Worm (Caenorhabditis elegans) whole organism, L3 larva: ENCODE results near the gene F54C8.7.

Experiments used
- R02D3.7 ChIP-seq: fragments of 150-350 bp; optimal IDR thresholded peaks from 2 replicates; lab custom pipeline; 2014; ENCODE audit warnings: missing biosample characterization, missing genetic modification characterization
- ZK546.5 ChIP-seq: sonication (generic microtip); optimal IDR thresholded peaks from 2 replicates; lab custom pipeline; 2017; ENCODE audit warnings: missing biosample characterization, missing genetic modification characterization
- ama-1 ChIP-seq: fragments of 150-350 bp; optimal IDR thresholded peaks from 2 replicates; lab custom pipeline; 2018
- ceh-16 ChIP-seq: sonication (generic microtip); optimal IDR thresholded peaks from 2 replicates; lab custom pipeline; 2017; ENCODE audit warnings: missing biosample characterization, missing genetic modification characterization
- ceh-28 ChIP-seq: fragments of 150-350 bp; optimal IDR thresholded peaks from 2 replicates; lab custom pipeline; 2014; ENCODE audit warnings: missing biosample characterization, missing genetic modification reagents, missing genetic modification characterization
- ceh-9 ChIP-seq: sonication (generic microtip); optimal IDR thresholded peaks from 2 replicates; lab custom pipeline; 2018; ENCODE audit warnings: missing biosample characterization, missing genetic modification characterization
- daf-12 ChIP-seq: fragments of 150-350 bp; optimal IDR thresholded peaks from 2 replicates; lab custom pipeline; 2014; ENCODE audit warnings: missing biosample characterization, missing genetic modification reagents, missing genetic modification characterization
- egl-27 ChIP-seq: sonication (generic microtip); optimal IDR thresholded peaks from 4 replicates; lab custom pipeline; 2017; ENCODE audit warnings: missing biosample characterization, missing genetic modification reagents, missing genetic modification characterization
- egl-5 ChIP-seq: fragments of 150-350 bp; optimal IDR thresholded peaks from 2 replicates; lab custom pipeline; 2017; ENCODE audit warnings: missing biosample characterization, missing genetic modification reagents, missing genetic modification characterization, inconsistent platforms
- elt-1 ChIP-seq: fragments of 150-350 bp; optimal IDR thresholded peaks from 2 replicates; lab custom pipeline; 2014; ENCODE audit warnings: missing biosample characterization, missing genetic modification characterization
- elt-2 ChIP-seq: sonication (generic microtip); optimal IDR thresholded peaks from 2 replicates; lab custom pipeline; 2016; ENCODE audit warnings: missing genetic modification reagents, mild to moderate bottlenecking, missing genetic modification characterization, missing compliant biosample characterization
- elt-3 ChIP-seq, 3 experiments: fragments of 150-350 bp in 1 of 3; sonication (generic microtip) in 2 of 3; optimal IDR thresholded peaks; 2 replicates in 2 of 3; 4 replicates in 1 of 3; lab custom pipeline; 2014 to 2017; ENCODE audit warnings: missing biosample characterization in 3 of 3, missing genetic modification characterization in 3 of 3
- fos-1 ChIP-seq: fragments of 150-350 bp; optimal IDR thresholded peaks from 2 replicates; lab custom pipeline; 2014; ENCODE audit warnings: missing biosample characterization, missing genetic modification characterization
- jun-1 ChIP-seq: fragments of 150-350 bp; optimal IDR thresholded peaks from 2 replicates; lab custom pipeline; 2014; ENCODE audit warnings: missing biosample characterization, missing genetic modification reagents, missing genetic modification characterization
- lin-15B ChIP-seq: fragments of 150-350 bp; optimal IDR thresholded peaks from 2 replicates; lab custom pipeline; 2014; ENCODE audit warnings: missing biosample characterization, missing genetic modification characterization
- lin-39 ChIP-seq: fragments of 150-350 bp; optimal IDR thresholded peaks from 2 replicates; lab custom pipeline; 2018; ENCODE audit warnings: missing biosample characterization, missing genetic modification reagents, missing genetic modification characterization
- lsy-12 ChIP-seq: sonication (generic microtip); optimal IDR thresholded peaks from 2 replicates; lab custom pipeline; 2016; ENCODE audit warnings: mild to moderate bottlenecking, missing genetic modification characterization, missing compliant biosample characterization
- mdl-1 ChIP-seq: fragments of 150-350 bp; optimal IDR thresholded peaks from 2 replicates; lab custom pipeline; 2014; ENCODE audit warnings: missing biosample characterization, missing genetic modification characterization
- mml-1 ChIP-seq: fragments of 150-350 bp; sonication (generic microtip); optimal IDR thresholded peaks from 3 replicates; lab custom pipeline; 2014; ENCODE audit warnings: missing biosample characterization, missing genetic modification characterization
- nfya-1 ChIP-seq: sonication (generic microtip); optimal IDR thresholded peaks from 2 replicates; lab custom pipeline; 2017; ENCODE audit warnings: missing genetic modification characterization, mild to moderate bottlenecking, missing compliant biosample characterization, antibody characterized with exemption, moderate library complexity; ENCODE audit not compliant: insufficient read depth
- nhr-237 ChIP-seq: fragments of 150-350 bp; optimal IDR thresholded peaks from 2 replicates; lab custom pipeline; 2014; ENCODE audit warnings: missing biosample characterization, missing genetic modification characterization
- nhr-25 ChIP-seq: sonication (generic microtip); optimal IDR thresholded peaks from 2 replicates; lab custom pipeline; 2017; ENCODE audit warnings: missing biosample characterization, missing genetic modification characterization
- nhr-43 ChIP-seq: sonication (generic microtip); optimal IDR thresholded peaks from 2 replicates; lab custom pipeline; 2016; ENCODE audit warnings: mild to moderate bottlenecking, missing genetic modification characterization, missing compliant biosample characterization; ENCODE audit not compliant: poor library complexity, severe bottlenecking
- nhr-67 ChIP-seq: fragments of 150-350 bp; optimal IDR thresholded peaks from 2 replicates; lab custom pipeline; 2014; ENCODE audit warnings: missing biosample characterization, missing genetic modification characterization
- nhr-76 ChIP-seq: fragments of 150-350 bp; sonication (generic microtip); optimal IDR thresholded peaks from 5 replicates; lab custom pipeline; 2014; ENCODE audit warnings: missing biosample characterization, missing genetic modification characterization
- pha-4 ChIP-seq: fragments of 150-350 bp; optimal IDR thresholded peaks from 2 replicates; lab custom pipeline; 2014; ENCODE audit warnings: missing biosample characterization, missing genetic modification reagents, missing genetic modification characterization
- pqm-1 ChIP-seq: fragments of 150-350 bp; optimal IDR thresholded peaks from 2 replicates; lab custom pipeline; 2017; ENCODE audit warnings: missing biosample characterization, missing genetic modification characterization, inconsistent platforms
- sea-2 ChIP-seq: fragments of 150-350 bp; sonication (generic microtip); optimal IDR thresholded peaks from 4 replicates; lab custom pipeline; 2014; ENCODE audit warnings: missing biosample characterization, missing genetic modification reagents, missing genetic modification characterization
- skn-1 ChIP-seq: fragments of 150-350 bp; optimal IDR thresholded peaks from 2 replicates; lab custom pipeline; 2014; ENCODE audit warnings: missing biosample characterization, missing genetic modification characterization
- tbx-2 ChIP-seq: sonication (generic microtip); optimal IDR thresholded peaks from 2 replicates; lab custom pipeline; 2016; ENCODE audit warnings: mild to moderate bottlenecking, missing genetic modification characterization, missing compliant biosample characterization
- unc-39 ChIP-seq: sonication (generic microtip); optimal IDR thresholded peaks from 4 replicates; lab custom pipeline; 2017; ENCODE audit warnings: missing biosample characterization, missing genetic modification characterization
- ztf-11 ChIP-seq: fragments of 150-350 bp; optimal IDR thresholded peaks from 2 replicates; lab custom pipeline; 2014; ENCODE audit warnings: missing biosample characterization, missing genetic modification characterization
- ztf-4 ChIP-seq: fragments of 150-350 bp; optimal IDR thresholded peaks from 2 replicates; lab custom pipeline; 2014; ENCODE audit warnings: missing biosample characterization, missing genetic modification characterization

The F54C8.7 gene

DNA sequence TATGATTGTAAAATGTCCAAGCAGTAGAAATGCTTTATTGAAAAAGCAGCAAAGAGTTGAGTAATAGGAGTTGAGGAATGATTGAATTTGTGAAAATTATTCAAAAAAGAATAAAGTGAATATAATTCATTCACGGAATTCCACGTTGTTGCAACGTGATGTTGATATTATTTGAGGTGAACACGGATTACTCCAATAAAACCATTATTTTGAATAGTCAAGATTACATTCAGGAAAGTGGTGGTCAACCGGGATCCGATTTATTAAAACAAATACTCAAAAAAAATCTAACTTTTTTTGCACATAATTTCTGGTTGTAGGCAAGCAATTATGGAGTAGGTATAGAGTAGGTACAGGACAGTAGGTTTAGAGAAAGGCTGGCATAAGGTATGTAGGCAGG is 31.5 kb upstream of the F54C8.7 start, which contains the start of gene bre-3:
TSS of gene bre-3 (minus strand) at position 101 of the 400 bp plus-strand sequence.
- no peak for TF ChIP-seq tbx-2 (tag; lab: Kevin White, UChicago)
- no peak for TF ChIP-seq daf-12 (tag; lab: Kevin White, UChicago)
- TF ChIP-seq egl-27 (tag; lab: Kevin White, UChicago), result no peak
- no peak for TF ChIP-seq elt-1 (tag; lab: Kevin White, UChicago)
- no peak for TF ChIP-seq ztf-11 (tag; lab: Kevin White, UChicago)
- no peak for TF ChIP-seq R02D3.7 (tag; lab: Kevin White, UChicago)
- TF ChIP-seq nhr-67 (tag; lab: Kevin White, UChicago), result no peak
- no peak for TF ChIP-seq ztf-4 (tag; lab: Kevin White, UChicago)
- TF ChIP-seq ceh-9 (tag; lab: Kevin White, UChicago), result no peak
- no peak for TF ChIP-seq nhr-76 (tag; lab: Kevin White, UChicago)
- no peak for TF ChIP-seq sea-2 (GFP tag; lab: Kevin White, UChicago)
- TF ChIP-seq lsy-12, result no peak
- TF ChIP-seq fos-1 (tag; lab: Kevin White, UChicago), result no peak
- TF ChIP-seq mml-1 (tag; lab: Kevin White, UChicago), result no peak
- TF ChIP-seq lin-15B (tag; lab: Kevin White, UChicago), result no peak
- TF ChIP-seq nhr-43 (tag; lab: Kevin White, UChicago), result no peak
- no peak for TF ChIP-seq ama-1 (lab: Kevin White, UChicago)
- TF ChIP-seq ceh-16 (tag; lab: Kevin White, UChicago), result no peak
- no peak for TF ChIP-seq jun-1 (tag; lab: Kevin White, UChicago)
- TF ChIP-seq ZK546.5 (tag; lab: Kevin White, UChicago), result no peak

DNA sequence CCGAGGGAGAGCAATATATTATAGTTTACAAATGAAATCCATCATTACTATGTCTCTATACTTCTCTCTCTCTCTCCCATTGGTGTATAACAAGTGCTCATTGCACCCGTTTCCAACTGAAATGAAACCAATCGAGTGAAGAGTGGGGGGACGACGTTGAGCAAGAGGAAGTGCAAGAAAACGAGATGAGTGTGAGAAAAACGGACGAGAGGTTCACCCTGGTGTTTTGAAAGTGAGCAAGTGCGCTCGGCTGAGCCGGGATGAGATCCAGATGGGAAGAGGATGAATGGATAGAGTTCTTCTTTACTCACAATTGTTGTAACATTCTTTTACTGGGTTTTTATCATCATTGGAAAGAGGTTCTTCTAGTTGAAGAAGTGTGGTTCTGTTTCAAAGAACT is 29.9 kb upstream of the F54C8.7 start:
- TF ChIP-seq nfya-1 (tag; lab: Kevin White, UChicago), result peak; percentile 65
- TF ChIP-seq ceh-16 (tag; lab: Kevin White, UChicago), result no peak
- TF ChIP-seq lin-15B (tag; lab: Kevin White, UChicago), result peak; percentile 57
- TF ChIP-seq elt-3 (tag; optimal IDR thresholded peaks at IDR 0.05; lab: Kevin White, UChicago), result no peak
- TF ChIP-seq unc-39, result no peak
- TF ChIP-seq elt-2 (tag; lab: Kevin White, UChicago), result no peak
- TF ChIP-seq mdl-1 (tag; lab: Kevin White, UChicago), result no peak
- peak; percentile 0 for TF ChIP-seq lin-39 (tag; lab: Kevin White, UChicago)

DNA sequence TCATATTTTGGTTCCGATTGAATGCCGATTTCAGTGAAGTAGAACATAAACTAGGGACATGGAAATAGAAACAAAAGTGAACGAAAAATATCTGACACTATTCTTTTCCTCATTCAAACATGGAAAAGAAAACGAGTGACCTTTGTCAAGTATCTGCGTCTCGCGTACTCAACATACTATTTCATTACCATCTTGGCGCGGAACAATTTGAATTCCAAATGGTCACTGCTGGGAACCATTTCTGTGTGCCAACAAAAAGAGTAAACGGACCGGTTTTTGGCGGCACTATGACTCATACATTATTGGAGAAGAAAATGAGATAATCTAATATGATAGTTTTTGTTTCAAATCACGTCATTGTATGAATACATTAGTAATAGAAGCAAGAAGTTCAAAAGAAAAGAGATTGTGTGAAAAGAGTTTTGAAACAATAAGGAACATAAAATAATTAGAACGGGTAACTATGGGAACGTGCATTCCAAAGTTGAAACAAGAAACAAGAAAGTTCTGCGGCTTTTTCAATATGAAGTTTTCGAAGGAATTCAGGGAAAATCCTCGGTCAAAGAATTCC is 28.6 kb upstream of the F54C8.7 start:
- TF ChIP-seq skn-1 (tag; lab: Kevin White, UChicago) (no peak), pha-4 (tag; lab: Kevin White, UChicago) (peak; percentile 18), nhr-25 (peak; percentile 53)
- TF ChIP-seq, all 47 proteins: peak for 2

DNA sequence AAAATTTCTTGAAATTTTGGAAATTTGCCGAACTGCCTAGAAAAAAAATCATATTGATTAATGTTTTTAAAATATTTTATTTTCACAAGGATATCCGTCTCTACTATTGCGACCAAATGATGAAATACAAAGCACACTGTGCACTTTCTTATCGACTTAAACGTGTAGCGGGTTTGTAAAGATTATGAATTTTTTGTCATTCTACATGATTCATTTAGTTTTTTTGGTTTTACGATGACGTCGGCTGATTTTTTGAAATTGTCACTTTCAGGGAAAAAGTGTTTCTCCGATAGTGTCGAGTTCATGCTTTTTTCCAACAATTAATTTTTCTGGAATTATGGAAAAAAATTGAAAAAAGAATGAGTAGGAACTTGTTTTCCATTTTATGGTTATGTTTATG is 22.7 kb upstream of the F54C8.7 start:
- no peak for TF ChIP-seq nhr-237 (tag; lab: Kevin White, UChicago)
- TF ChIP-seq pqm-1 (tag; lab: Kevin White, UChicago), result peak; percentile 17
- no peak for TF ChIP-seq jun-1 (tag; lab: Kevin White, UChicago)
- TF ChIP-seq pha-4 (tag; lab: Kevin White, UChicago), result no peak
- peak; percentile 18 for TF ChIP-seq elt-2 (tag; lab: Kevin White, UChicago)

DNA sequence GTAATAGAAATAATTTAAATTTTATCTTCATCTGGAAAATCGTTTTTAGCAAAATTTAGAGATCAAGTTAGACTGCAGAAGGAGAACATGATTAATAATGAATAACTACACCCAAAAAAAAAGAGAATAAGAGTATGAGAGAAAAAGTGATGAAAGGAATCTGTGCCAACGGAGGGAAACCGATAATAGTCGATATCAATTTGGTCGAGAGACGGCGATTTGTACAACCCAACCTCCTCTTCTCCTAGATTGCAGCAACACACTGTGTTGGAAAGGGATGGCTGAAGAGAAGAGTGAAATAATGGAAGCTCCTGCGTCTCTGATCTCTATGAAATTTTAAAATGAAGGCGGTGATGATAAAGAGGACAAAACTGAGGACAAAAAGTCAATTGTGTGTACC is 20.6 kb upstream of the F54C8.7 start:
- TF ChIP-seq pqm-1 (tag; lab: Kevin White, UChicago), result peak; percentile 20
- TF ChIP-seq elt-2 (tag; lab: Kevin White, UChicago), result peak; percentile 77
- no peak for TF ChIP-seq egl-5 (tag; lab: Kevin White, UChicago)
- no peak for TF ChIP-seq lsy-12
- TF ChIP-seq ceh-28 (tag; lab: Kevin White, UChicago), result no peak
- TF ChIP-seq jun-1 (tag; lab: Kevin White, UChicago), result peak; percentile 85
